Worm (Caenorhabditis elegans) whole organism, late embryonic: ENCODE data around the gene fbxa-83.

Source experiments
- ama-1 ChIP-seq: fragments of 150-350 bp; optimal IDR thresholded peaks from 2 replicates; lab custom pipeline; 2014
- ceh-14 ChIP-seq: sonication (generic microtip); optimal IDR thresholded peaks from 2 replicates; lab custom pipeline; 2016; ENCODE audit warnings: missing genotype, missing genetic modification characterization, missing compliant biosample characterization
- ceh-18 ChIP-seq: sonication (generic microtip); optimal IDR thresholded peaks from 2 replicates; lab custom pipeline; 2016; ENCODE audit warnings: missing genetic modification characterization, missing compliant biosample characterization
- ceh-9 ChIP-seq: sonication (generic microtip); optimal IDR thresholded peaks from 2 replicates; lab custom pipeline; 2016; ENCODE audit warnings: mild to moderate bottlenecking, missing genetic modification characterization, inconsistent platforms, missing compliant biosample characterization
- che-1 ChIP-seq: sonication (generic microtip); optimal IDR thresholded peaks from 2 replicates; lab custom pipeline; 2016; ENCODE audit warnings: mild to moderate bottlenecking, missing genetic modification characterization, missing compliant biosample characterization
- dmd-4 ChIP-seq: sonication (generic microtip); optimal IDR thresholded peaks from 2 replicates; lab custom pipeline; 2016; ENCODE audit warnings: borderline replicate concordance, missing genetic modification characterization, missing compliant biosample characterization
- fkh-10 ChIP-seq: fragments of 150-350 bp; optimal IDR thresholded peaks from 2 replicates; lab custom pipeline; 2014; ENCODE audit warnings: missing biosample characterization, missing genetic modification reagents, missing genetic modification characterization
- lim-6 ChIP-seq: sonication (generic microtip); optimal IDR thresholded peaks from 2 replicates; lab custom pipeline; 2016; ENCODE audit warnings: missing genetic modification characterization, missing compliant biosample characterization
- madf-2 ChIP-seq: sonication (generic microtip); optimal IDR thresholded peaks from 2 replicates; lab custom pipeline; 2017; ENCODE audit warnings: missing genetic modification characterization, missing compliant biosample characterization
- odd-2 ChIP-seq: sonication (generic microtip); optimal IDR thresholded peaks from 2 replicates; lab custom pipeline; 2017; ENCODE audit warnings: antibody characterized with exemption, mild to moderate bottlenecking, missing genetic modification characterization, missing compliant biosample characterization
- pqm-1 ChIP-seq: sonication (generic microtip); optimal IDR thresholded peaks from 2 replicates; lab custom pipeline; 2016; ENCODE audit warnings: missing genetic modification characterization, missing compliant biosample characterization
- unc-42 ChIP-seq: sonication (generic microtip); optimal IDR thresholded peaks from 2 replicates; lab custom pipeline; 2016; ENCODE audit warnings: missing genotype, missing genetic modification characterization, missing compliant biosample characterization

DNA sequence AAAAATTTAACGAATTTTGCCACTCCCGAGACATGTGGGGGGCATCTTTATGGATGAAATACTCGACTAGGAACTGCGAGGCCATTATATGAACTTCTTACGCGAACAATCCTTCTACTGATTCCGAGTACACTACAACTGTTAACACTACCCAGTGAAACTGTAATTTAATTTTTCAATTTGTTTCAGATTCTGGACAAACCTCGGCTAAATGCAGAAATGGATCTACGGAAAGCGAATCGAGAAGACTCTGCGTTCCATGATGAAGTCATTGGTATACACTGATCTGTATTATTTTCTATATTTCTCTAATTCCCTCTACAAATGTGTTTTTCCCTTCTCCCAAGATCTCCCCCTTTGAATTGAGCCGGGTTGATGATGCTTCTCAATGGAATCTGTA is 41.3 kb downstream of the fbxa-83 start:
- TF ChIP-seq dmd-4 (tag; lab: Kevin White, UChicago), result no peak
- TF ChIP-seq ceh-9 (tag; lab: Kevin White, UChicago), result no peak
- TF ChIP-seq madf-2, result no peak
- TF ChIP-seq pqm-1 (tag; lab: Kevin White, UChicago), result no peak
- no peak for TF ChIP-seq fkh-10 (GFP tag; lab: Kevin White, UChicago)
- no peak for TF ChIP-seq ceh-14 (tag; lab: Kevin White, UChicago)
- no peak for TF ChIP-seq odd-2 (tag; lab: Kevin White, UChicago)
- no peak for TF ChIP-seq unc-42
- TF ChIP-seq lim-6, result no peak
- TF ChIP-seq ceh-18 (tag; lab: Kevin White, UChicago), result no peak
- no peak for TF ChIP-seq ama-1 (lab: Kevin White, UChicago)
- no peak for TF ChIP-seq che-1 (tag; lab: Kevin White, UChicago)
